Worm (Caenorhabditis elegans) whole organism, young adult: ENCODE results near the gene srh-55.
A peak's percentile ranks its signal among the peaks of the same experiment; 100 is the strongest.

ENCODE experiments used
- F49E8.2 ChIP-seq: sonication (generic microtip); optimal IDR thresholded peaks from 3 replicates; lab custom pipeline; 2017; ENCODE audit warnings: missing genetic modification characterization, mild to moderate bottlenecking, missing compliant biosample characterization, antibody characterized with exemption, moderate library complexity; ENCODE audit not compliant: insufficient read depth
- aptf-2 ChIP-seq: fragments of 200-800 bp; sonication (Bioruptor generic); conservative IDR thresholded peaks from 2 replicates; pipeline ENCODE4 v1.3.6; 2022; ENCODE audit warnings: missing genetic modification reagents, missing genetic modification characterization, missing compliant biosample characterization
- ccch-3 ChIP-seq: fragments of 200-800 bp; sonication (Bioruptor generic); optimal IDR thresholded peaks from 2 replicates; lab custom pipeline; 2018; ENCODE audit warnings: mild to moderate bottlenecking, missing genetic modification characterization, missing compliant biosample characterization
- him-1 ChIP-seq: sonication (generic microtip); optimal IDR thresholded peaks from 2 replicates; lab custom pipeline; 2016; ENCODE audit warnings: missing genotype, missing genetic modification reagents, missing genetic modification characterization, missing compliant biosample characterization
- nhr-179 ChIP-seq: sonication (generic microtip); optimal IDR thresholded peaks from 2 replicates; lab custom pipeline; 2016; ENCODE audit warnings: mild to moderate bottlenecking, missing genetic modification characterization, missing compliant biosample characterization
- unc-62 ChIP-seq: fragments of 150-350 bp; optimal IDR thresholded peaks from 2 replicates; lab custom pipeline; 2014; ENCODE audit warnings: missing biosample characterization, missing genetic modification reagents, missing genetic modification characterization

DNA sequence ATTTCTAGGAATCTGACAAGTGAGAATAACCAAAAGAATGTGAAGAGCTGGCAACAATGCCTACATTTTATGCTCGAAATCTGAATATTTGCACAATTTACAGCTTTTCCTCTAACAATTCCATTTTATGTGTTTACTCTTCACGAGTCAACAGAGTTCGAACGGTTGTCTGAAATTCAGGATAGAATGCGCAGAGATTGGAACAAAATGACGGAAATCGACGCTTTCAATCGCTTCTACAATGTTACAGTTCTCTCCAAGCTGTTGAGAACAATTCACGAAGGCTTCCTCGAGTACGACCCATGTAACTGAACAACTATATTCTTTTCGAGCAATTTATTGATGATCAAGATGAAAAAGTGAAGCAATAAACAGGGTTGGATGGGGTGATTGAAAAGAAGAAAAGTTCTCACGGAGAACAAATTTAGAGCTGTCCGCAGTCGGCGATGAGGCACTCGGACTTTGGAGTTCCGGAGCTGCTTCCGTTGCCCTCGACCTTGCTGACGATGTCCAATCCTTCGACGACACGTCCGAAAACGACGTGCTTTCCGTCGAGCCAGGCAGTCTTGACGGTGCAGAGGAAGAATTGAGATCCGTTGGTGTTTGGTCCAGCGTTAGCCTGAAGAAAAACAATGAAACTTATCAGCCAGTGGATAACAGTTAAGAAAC lies 33.0 kb downstream of the srh-55 start, which contains the start of gene Y75B12B.3:
- TF ChIP-seq F49E8.2 (peak; percentile 84), nhr-179 (no peak), unc-62 (GFP tag; lab: Kevin White, UChicago) (no peak), him-1 (tag; lab: Kevin White, UChicago) (peak; percentile 57), ccch-3 (GFP tag; lab: Kevin White, UChicago) (no peak), aptf-2 (no peak)
